Worm (Caenorhabditis elegans) whole organism, late embryonic: ENCODE results near the gene mec-5.

Experiments used
- K02D7.2 ChIP-seq: sonication (generic microtip); optimal IDR thresholded peaks from 2 replicates; lab custom pipeline; 2017; ENCODE audit warnings: mild to moderate bottlenecking, missing genetic modification characterization, missing compliant biosample characterization
- ceh-6 ChIP-seq: fragments of 200-800 bp; sonication (Bioruptor generic); optimal IDR thresholded peaks from 2 replicates; lab custom pipeline; 2018; ENCODE audit warnings: mild to moderate bottlenecking, missing genetic modification characterization, missing compliant biosample characterization
- dve-1 ChIP-seq: sonication (generic microtip); optimal IDR thresholded peaks from 2 replicates; lab custom pipeline; 2017; ENCODE audit warnings: antibody characterized with exemption, mild to moderate bottlenecking, missing genetic modification characterization, missing compliant biosample characterization
- fkh-10 ChIP-seq: fragments of 150-350 bp; optimal IDR thresholded peaks from 2 replicates; lab custom pipeline; 2014; ENCODE audit warnings: missing biosample characterization, missing genetic modification reagents, missing genetic modification characterization
- pag-3 ChIP-seq: sonication (generic microtip); optimal IDR thresholded peaks from 2 replicates; lab custom pipeline; 2016; ENCODE audit warnings: missing compliant biosample characterization, missing genetic modification characterization, borderline replicate concordance

DNA sequence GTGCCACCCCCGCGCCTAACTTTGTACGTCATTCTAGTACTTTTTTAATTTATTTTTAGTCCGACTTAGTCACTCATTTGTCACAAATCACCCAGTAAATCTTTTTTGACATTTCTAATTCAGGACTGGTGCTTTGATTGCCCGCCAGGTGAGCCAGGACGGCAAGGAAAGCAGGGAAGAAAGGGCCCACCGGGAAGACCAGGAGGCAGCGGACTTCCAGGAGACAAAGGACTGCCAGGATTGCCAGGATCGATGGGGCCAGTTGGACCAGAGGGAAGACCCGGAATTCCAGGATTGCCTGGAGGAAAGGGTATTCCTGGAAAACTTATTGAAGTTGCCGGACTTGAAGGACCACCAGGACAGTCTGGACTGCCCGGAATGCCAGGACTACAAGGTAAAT, 9.3 kb downstream of the mec-5 start:
- TF ChIP-seq pag-3 (tag; lab: Kevin White, UChicago) (no peak), dve-1 (tag; lab: Kevin White, UChicago) (no peak), ceh-6 (GFP tag; lab: Kevin White, UChicago) (no peak), fkh-10 (GFP tag; lab: Kevin White, UChicago) (no peak), K02D7.2 (tag; lab: Kevin White, UChicago) (no peak)
